Worm (Caenorhabditis elegans) whole organism, L4/young adult: Measurements from ENCODE around the gene T04B2.7.

Experiments
- W03F9.2 ChIP-seq: fragments of 150-350 bp; optimal IDR thresholded peaks from 2 replicates; lab custom pipeline; 2014; ENCODE audit warnings: missing biosample characterization, missing genetic modification characterization
- dao-5 ChIP-seq: sonication (generic microtip); optimal IDR thresholded peaks from 2 replicates; lab custom pipeline; 2016; ENCODE audit warnings: missing genotype, missing genetic modification characterization, moderate library complexity, missing compliant biosample characterization
- him-1 ChIP-seq: sonication (generic microtip); optimal IDR thresholded peaks from 2 replicates; lab custom pipeline; 2016; ENCODE audit warnings: missing genotype, missing genetic modification reagents, missing genetic modification characterization, missing compliant biosample characterization

DNA sequence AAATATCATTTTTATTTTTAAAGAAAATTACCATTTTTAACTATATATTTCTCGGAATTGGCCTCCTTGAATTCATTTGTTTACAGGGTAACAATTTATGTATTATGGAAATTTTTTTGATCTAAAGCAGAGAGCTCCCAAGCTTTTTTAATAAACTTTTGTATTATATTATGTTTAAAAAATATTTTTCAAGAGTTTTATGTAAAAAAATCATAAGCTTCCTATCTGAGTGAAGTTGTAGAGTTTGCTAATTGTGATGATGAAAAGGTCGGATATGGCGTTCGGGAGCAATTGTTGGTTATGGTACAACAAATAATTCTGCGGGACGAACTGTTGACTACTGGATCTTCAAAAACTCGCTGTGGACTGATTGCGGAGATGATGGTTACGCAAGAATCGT lies 34.8 kb downstream of the T04B2.7 start, which contains the start of gene F44D12.19:
- TF ChIP-seq dao-5: no peak
- TF ChIP-seq him-1 (tag; lab: Kevin White, UChicago): no peak
- TF ChIP-seq W03F9.2 (tag; lab: Kevin White, UChicago): no peak
